Fruit fly (Drosophila melanogaster) whole organism, embryonic: ENCODE data around the gene CG7333.

Experiments
- Aef1 ChIP-seq: fragments of 200-800 bp; sonication (Bioruptor generic); IDR thresholded peaks from 3 replicates; pipeline ENCODE4 v1.3.6; 2022; ENCODE audit warnings: missing biosample characterization, missing genetic modification characterization
- Bgb ChIP-seq: fragments of 200-800 bp; sonication (Bioruptor generic); IDR thresholded peaks from 2 replicates; pipeline ENCODE4 v1.3.6; 2022; ENCODE audit warnings: missing biosample characterization, missing genetic modification characterization; ENCODE audit not compliant: partially characterized antibody
- CG1024 ChIP-seq: fragments of 200-800 bp; sonication (Bioruptor generic); IDR thresholded peaks from 2 replicates; pipeline ENCODE4 v1.3.6; 2022; ENCODE audit warnings: missing biosample characterization, missing genetic modification characterization
- CG10959 ChIP-seq: fragments of 200-800 bp; sonication (Bioruptor generic); IDR thresholded peaks from 2 replicates; pipeline ENCODE4 v1.3.6; 2022; ENCODE audit warnings: missing biosample characterization, missing genetic modification characterization
- CG12071 ChIP-seq: fragments of 200-800 bp; sonication (Bioruptor generic); optimal IDR thresholded peaks from 3 replicates; lab custom pipeline; 2018; ENCODE audit warnings: missing biosample characterization, mild to moderate bottlenecking, missing genetic modification characterization
- CG12659 ChIP-seq: fragments of 200-800 bp; sonication (Bioruptor generic); optimal IDR thresholded peaks from 3 replicates; lab custom pipeline; 2017; ENCODE audit warnings: mild to moderate bottlenecking, missing biosample characterization, missing genetic modification reagents, missing genetic modification characterization
- CG13287 ChIP-seq: fragments of 200-800 bp; sonication (Bioruptor generic); IDR thresholded peaks from 2 replicates; pipeline ENCODE4 v1.3.6; 2022; ENCODE audit warnings: missing biosample characterization, missing genetic modification characterization; ENCODE audit not compliant: partially characterized antibody
- CG15269 ChIP-seq: fragments of 200-800 bp; sonication (Bioruptor generic); optimal IDR thresholded peaks from 2 replicates; lab custom pipeline; 2018; ENCODE audit warnings: missing biosample characterization, mild to moderate bottlenecking, missing genetic modification characterization, moderate library complexity
- CG16813 ChIP-seq: fragments of 200-800 bp; sonication (Bioruptor generic); IDR thresholded peaks from 3 replicates; pipeline ENCODE4 v1.3.6; 2022; ENCODE audit warnings: missing biosample characterization, missing genetic modification characterization; ENCODE audit not compliant: partially characterized antibody
- CG17612 ChIP-seq: fragments of 200-800 bp; sonication (Bioruptor generic); IDR thresholded peaks from 2 replicates; pipeline ENCODE4 v1.3.6; 2022; ENCODE audit warnings: missing biosample characterization, missing genetic modification characterization
- CG17802 ChIP-seq: fragments of 200-800 bp; sonication (Bioruptor generic); optimal IDR thresholded peaks from 2 replicates; lab custom pipeline; 2018; ENCODE audit warnings: missing biosample characterization, mild to moderate bottlenecking, missing genetic modification characterization, moderate library complexity
- CG18476 ChIP-seq: fragments of 200-800 bp; sonication (Bioruptor generic); optimal IDR thresholded peaks from 2 replicates; lab custom pipeline; 2016; ENCODE audit warnings: missing biosample characterization, mild to moderate bottlenecking, missing genetic modification characterization
- CG18619 ChIP-seq: fragments of 200-800 bp; sonication (Bioruptor generic); optimal IDR thresholded peaks from 3 replicates; lab custom pipeline; 2017; ENCODE audit warnings: missing biosample characterization, mild to moderate bottlenecking, missing genetic modification characterization
- CG31388 ChIP-seq: fragments of 200-800 bp; sonication (Bioruptor generic); optimal IDR thresholded peaks from 2 replicates; lab custom pipeline; 2016; ENCODE audit warnings: missing biosample characterization, missing genetic modification characterization
- CG32532 ChIP-seq: fragments of 200-800 bp; sonication (Bioruptor generic); IDR thresholded peaks from 2 replicates; pipeline ENCODE4 v1.3.6; 2022; ENCODE audit warnings: missing biosample characterization, missing genetic modification characterization
- CG34224 ChIP-seq: fragments of 200-800 bp; sonication (Bioruptor generic); IDR thresholded peaks from 3 replicates; pipeline ENCODE4 v1.3.6; 2022; ENCODE audit warnings: missing biosample characterization, missing genetic modification characterization; ENCODE audit not compliant: partially characterized antibody
- CG34422 ChIP-seq: fragments of 200-800 bp; sonication (Bioruptor generic); IDR thresholded peaks from 3 replicates; pipeline ENCODE4 v1.3.6; 2022; ENCODE audit warnings: missing biosample characterization, missing genetic modification characterization
- CG4360 ChIP-seq: fragments of 200-800 bp; sonication (Bioruptor generic); IDR thresholded peaks from 2 replicates; pipeline ENCODE4 v1.3.6; 2022; ENCODE audit warnings: missing biosample characterization, missing genetic modification characterization
- CG4707 ChIP-seq: fragments of 200-800 bp; sonication (Bioruptor generic); optimal IDR thresholded peaks from 2 replicates; lab custom pipeline; 2018; ENCODE audit warnings: missing biosample characterization, mild to moderate bottlenecking, missing genetic modification characterization, moderate library complexity
- CG8359 ChIP-seq: fragments of 200-800 bp; sonication (Bioruptor generic); optimal IDR thresholded peaks from 2 replicates; lab custom pipeline; 2017; ENCODE audit warnings: missing biosample characterization, mild to moderate bottlenecking, missing genetic modification characterization, borderline replicate concordance
- CG8388 ChIP-seq: fragments of 200-800 bp; sonication (Bioruptor generic); optimal IDR thresholded peaks from 2 replicates; lab custom pipeline; 2019; ENCODE audit warnings: missing biosample characterization, mild to moderate bottlenecking, missing genetic modification characterization, moderate library complexity
- Chrac-16 ChIP-seq: fragments of 200-800 bp; sonication (Bioruptor generic); optimal IDR thresholded peaks from 3 replicates; lab custom pipeline; 2016; ENCODE audit warnings: missing biosample characterization, missing genetic modification characterization
- Dll ChIP-seq: fragments of 200-800 bp; sonication (Bioruptor generic); IDR thresholded peaks from 4 replicates; pipeline ENCODE4 v1.3.6; 2022; ENCODE audit warnings: missing biosample characterization, missing genetic modification characterization; ENCODE audit not compliant: partially characterized antibody
- E2f1 ChIP-seq: fragments of 200-800 bp; sonication (Bioruptor generic); IDR thresholded peaks from 2 replicates; pipeline ENCODE4 v1.3.6; 2022; ENCODE audit warnings: missing biosample characterization, missing genetic modification characterization
- Ets65A ChIP-seq: fragments of 200-800 bp; sonication (Bioruptor generic); peaks from one replicate; lab custom pipeline; 2016; ENCODE audit warnings: missing biosample characterization, missing genetic modification characterization
- Jarid2 ChIP-seq: fragments of 200-800 bp; sonication (Bioruptor generic); optimal IDR thresholded peaks from 3 replicates; lab custom pipeline; 2017; ENCODE audit warnings: mild to moderate bottlenecking, missing biosample characterization, missing genetic modification reagents, missing genetic modification characterization
- MBD-R2 ChIP-seq: fragments of 200-800 bp; sonication (Bioruptor generic); IDR thresholded peaks from 2 replicates; pipeline ENCODE4 v1.3.6; 2022; ENCODE audit warnings: missing biosample characterization, missing genetic modification characterization
- Opbp ChIP-seq: fragments of 200-800 bp; sonication (Bioruptor generic); IDR thresholded peaks from 3 replicates; pipeline ENCODE4 v1.3.6; 2022; ENCODE audit warnings: missing biosample characterization, missing genetic modification characterization; ENCODE audit not compliant: partially characterized antibody
- Rfx ChIP-seq: fragments of 200-800 bp; sonication (Bioruptor generic); IDR thresholded peaks from 2 replicates; pipeline ENCODE4 v1.3.6; 2022; ENCODE audit warnings: missing biosample characterization, missing genetic modification characterization
- Sox102F ChIP-seq: fragments of 200-800 bp; sonication (Bioruptor generic); optimal IDR thresholded peaks from 2 replicates; lab custom pipeline; 2018; ENCODE audit warnings: missing biosample characterization, mild to moderate bottlenecking, missing genetic modification characterization, moderate library complexity
- abd-A ChIP-seq: fragments of 200-800 bp; sonication (Bioruptor generic); optimal IDR thresholded peaks from 3 replicates; lab custom pipeline; 2019; ENCODE audit warnings: missing biosample characterization, mild to moderate bottlenecking, missing genetic modification characterization, moderate library complexity
- ac ChIP-seq: fragments of 200-800 bp; sonication (Bioruptor generic); optimal IDR thresholded peaks from 3 replicates; lab custom pipeline; 2017; ENCODE audit warnings: missing biosample characterization, mild to moderate bottlenecking, missing genetic modification characterization
- ato ChIP-seq: fragments of 200-800 bp; sonication (Bioruptor generic); IDR thresholded peaks from 2 replicates; pipeline ENCODE4 v1.3.6; 2022; ENCODE audit warnings: missing biosample characterization, missing genetic modification characterization; ENCODE audit not compliant: partially characterized antibody
- cg ChIP-seq: fragments of 200-800 bp; sonication (Bioruptor generic); optimal IDR thresholded peaks from 3 replicates; lab custom pipeline; 2019; ENCODE audit warnings: missing biosample characterization, mild to moderate bottlenecking, missing genetic modification characterization, moderate library complexity
- chinmo ChIP-seq: fragments of 200-800 bp; sonication (Bioruptor generic); IDR thresholded peaks from 4 replicates; pipeline ENCODE4 v1.3.6; 2022; ENCODE audit warnings: missing biosample characterization, missing genetic modification characterization; ENCODE audit not compliant: partially characterized antibody
- corto ChIP-seq: fragments of 200-800 bp; sonication (Bioruptor generic); optimal IDR thresholded peaks from 2 replicates; lab custom pipeline; 2016; ENCODE audit warnings: missing biosample characterization, mild to moderate bottlenecking, missing genetic modification characterization, moderate library complexity
- dm ChIP-seq: fragments of 200-800 bp; sonication (Bioruptor generic); optimal IDR thresholded peaks from 3 replicates; lab custom pipeline; 2016; ENCODE audit warnings: missing biosample characterization, missing genetic modification characterization
- gsb ChIP-seq: fragments of 200-800 bp; sonication (Bioruptor generic); IDR thresholded peaks from 2 replicates; pipeline ENCODE4 v1.3.6; 2022; ENCODE audit warnings: missing biosample characterization, missing genetic modification characterization
- hkb ChIP-seq, 2 experiments: fragments of 200-800 bp in 1 of 2; fragments of >200 bp in 1 of 2; sonication (Bioruptor generic) in 1 of 2; IDR thresholded peaks in 1 of 2; optimal IDR thresholded peaks in 1 of 2; 2 replicates each; pipeline versions ENCODE4 v1.3.6 to Lab custom; 2017 to 2022; ENCODE audit warnings: missing biosample characterization in 1 of 2, missing genetic modification characterization in 1 of 2
- ind ChIP-seq: fragments of 200-800 bp; sonication (Bioruptor generic); optimal IDR thresholded peaks from 3 replicates; lab custom pipeline; 2016; ENCODE audit warnings: missing biosample characterization, missing genetic modification characterization
- nom ChIP-seq: fragments of 200-800 bp; sonication (Bioruptor generic); optimal IDR thresholded peaks from 2 replicates; lab custom pipeline; 2017; ENCODE audit warnings: missing biosample characterization, missing genetic modification characterization, mild to moderate bottlenecking, moderate library complexity, missing genetic modification reagents
- pros ChIP-seq: fragments of 200-800 bp; sonication (Bioruptor generic); optimal IDR thresholded peaks from 3 replicates; lab custom pipeline; 2019; ENCODE audit warnings: missing biosample characterization, mild to moderate bottlenecking, missing genetic modification characterization, moderate library complexity
- repo ChIP-seq: fragments of 200-800 bp; sonication (Bioruptor generic); optimal IDR thresholded peaks from 2 replicates; lab custom pipeline; 2016; ENCODE audit warnings: missing biosample characterization, missing genetic modification characterization
- salm ChIP-seq: fragments of 200-800 bp; sonication (Bioruptor generic); optimal IDR thresholded peaks from 2 replicates; lab custom pipeline; 2018; ENCODE audit warnings: missing biosample characterization, mild to moderate bottlenecking, missing genetic modification characterization
- sens ChIP-seq: fragments of 200-800 bp; sonication (Bioruptor generic); peaks from one replicate; lab custom pipeline; 2016; ENCODE audit warnings: missing biosample characterization, missing genetic modification characterization
- tna ChIP-seq: fragments of 200-800 bp; sonication (Bioruptor generic); IDR thresholded peaks from 2 replicates; pipeline ENCODE4 v1.3.6; 2022; ENCODE audit warnings: missing biosample characterization, missing genetic modification characterization; ENCODE audit not compliant: partially characterized antibody
- vvl ChIP-seq: fragments of 200-800 bp; sonication (Bioruptor generic); IDR thresholded peaks from 2 replicates; pipeline ENCODE4 v1.3.6; 2022; ENCODE audit warnings: missing biosample characterization, missing genetic modification characterization
- wek ChIP-seq: fragments of 200-800 bp; sonication (Bioruptor generic); optimal IDR thresholded peaks from 3 replicates; lab custom pipeline; 2018; ENCODE audit warnings: missing biosample characterization, mild to moderate bottlenecking, missing genetic modification characterization, moderate library complexity
- zfh2 ChIP-seq: fragments of 200-800 bp; sonication (Bioruptor generic); optimal IDR thresholded peaks from 2 replicates; lab custom pipeline; 2016; ENCODE audit warnings: missing biosample characterization, missing genetic modification characterization

The CG7333 gene

DNA sequence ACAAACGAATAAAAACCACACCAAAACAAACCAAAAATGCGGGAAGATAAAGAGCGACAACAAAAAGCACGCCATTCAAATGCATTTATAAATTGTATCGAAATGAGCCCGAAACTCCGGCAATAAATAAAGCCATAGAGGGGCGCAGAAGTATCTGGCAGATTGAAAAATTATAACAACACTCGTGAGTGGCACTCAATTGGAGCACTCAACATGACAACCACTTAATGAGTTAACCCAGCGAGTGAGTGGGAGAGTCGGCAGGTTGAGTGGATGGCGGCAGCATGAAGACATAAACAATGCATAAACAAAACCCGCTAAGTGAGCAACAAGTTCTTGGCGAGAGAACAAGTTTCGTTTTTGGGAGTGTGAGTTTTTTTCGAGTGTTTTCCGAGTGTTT lies 31.7 kb upstream of the CG7333 start (continued):
- peak; percentile 76 for TF ChIP-seq CG13287
- peak; percentile 64; the same call in 1 of the 2 replicates for TF ChIP-seq Bgb (GFP tag; lab: Robert Waterston, UW)
- TF ChIP-seq E2f1 (GFP tag; lab: Robert Waterston, UW) = no peak
- TF ChIP-seq Chrac-16 (GFP tag; lab: Kevin White, UChicago) = no peak
- TF ChIP-seq repo (GFP tag; lab: Kevin White, UChicago) = no peak
- no peak for TF ChIP-seq CG16813 (GFP tag; lab: Robert Waterston, UW)
- peak; percentile 93 for TF ChIP-seq abd-A (tag; lab: Kevin White, UChicago)
- peak; percentile 15 for TF ChIP-seq pros
- 0 out of 2 replicates have a peak, but pooled peaks have one; percentile 27 for TF ChIP-seq ato (GFP tag; lab: Robert Waterston, UW)
- no peak for TF ChIP-seq CG10959 (GFP tag; lab: Robert Waterston, UW)
- TF ChIP-seq vvl = 0 out of 2 replicates have a peak, but pooled peaks have one; percentile 13
- no peak for TF ChIP-seq ac (GFP tag; lab: Kevin White, UChicago)
- TF ChIP-seq zfh2 = no peak
- peak; percentile 95; the same call in 3 of the 4 replicates for TF ChIP-seq chinmo (GFP tag; lab: Robert Waterston, UW)
- TF ChIP-seq Opbp = peak; percentile 34; the same call in 1 of the 3 replicates
- TF ChIP-seq CG34224 = peak; percentile 69
- TF ChIP-seq tna = peak; percentile 52; the same call in 1 of the 2 replicates
- TF ChIP-seq salm (tag; lab: Kevin White, UChicago) = peak; percentile 57
- TF ChIP-seq CG15269 = peak; percentile 86
- no peak for TF ChIP-seq CG17612 (GFP tag; lab: Robert Waterston, UW)
- peak; percentile 11 for TF ChIP-seq corto (GFP tag; lab: Kevin White, UChicago)
- TF ChIP-seq CG32532 (GFP tag; lab: Robert Waterston, UW) = no peak

DNA sequence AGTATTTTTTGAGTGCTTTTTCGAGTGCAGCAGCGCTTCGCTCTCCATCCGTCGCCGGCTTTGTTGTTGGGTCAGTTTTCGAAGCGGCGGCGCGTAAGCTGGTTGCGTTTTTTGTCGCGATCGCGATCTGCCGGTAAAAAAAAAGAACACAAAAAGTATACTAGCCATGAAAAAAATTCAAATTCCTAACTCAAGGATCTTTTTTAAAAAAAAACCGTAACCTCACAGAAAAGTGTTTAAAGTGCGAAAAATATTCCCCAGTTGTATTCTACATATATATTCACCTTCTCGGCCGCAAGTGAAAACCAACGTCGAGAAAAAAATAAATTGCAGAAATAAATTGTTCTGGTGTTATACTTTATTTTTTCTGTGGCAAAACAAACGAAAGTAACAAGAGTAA lies 31.3 kb upstream of the CG7333 start:
- no peak for TF ChIP-seq Sox102F (GFP tag; lab: Kevin White, UChicago)
- TF ChIP-seq sens (GFP tag; lab: Kevin White, UChicago) = peak; percentile 50
- TF ChIP-seq CG4360 (GFP tag; lab: Robert Waterston, UW) = 0 out of 2 replicates have a peak, but pooled peaks have one; percentile 8
- TF ChIP-seq Jarid2 = peak; percentile 65
- no peak for TF ChIP-seq CG12071 (GFP tag; lab: Kevin White, UChicago)
- TF ChIP-seq CG8359 (GFP tag; lab: Kevin White, UChicago) = peak; percentile 50
- TF ChIP-seq hkb (optimal IDR thresholded peaks at IDR 0.05; lab: Kevin White, UChicago) = peak; percentile 59
- TF ChIP-seq hkb (GFP tag; IDR thresholded peaks at IDR 0.05; lab: Robert Waterston, UW) = no peak
- peak; percentile 29; the same call in 1 of the 3 replicates for TF ChIP-seq Aef1 (GFP tag; lab: Robert Waterston, UW)
- TF ChIP-seq wek = no peak
- 0 out of 4 replicates have a peak, but pooled peaks have one; percentile 3 for TF ChIP-seq Dll (GFP tag; lab: Robert Waterston, UW)
- peak; percentile 51; the same call in 1 of the 3 replicates for TF ChIP-seq CG34422 (GFP tag; lab: Robert Waterston, UW)
- peak; percentile 9 for TF ChIP-seq nom (GFP tag; lab: Kevin White, UChicago)

DNA sequence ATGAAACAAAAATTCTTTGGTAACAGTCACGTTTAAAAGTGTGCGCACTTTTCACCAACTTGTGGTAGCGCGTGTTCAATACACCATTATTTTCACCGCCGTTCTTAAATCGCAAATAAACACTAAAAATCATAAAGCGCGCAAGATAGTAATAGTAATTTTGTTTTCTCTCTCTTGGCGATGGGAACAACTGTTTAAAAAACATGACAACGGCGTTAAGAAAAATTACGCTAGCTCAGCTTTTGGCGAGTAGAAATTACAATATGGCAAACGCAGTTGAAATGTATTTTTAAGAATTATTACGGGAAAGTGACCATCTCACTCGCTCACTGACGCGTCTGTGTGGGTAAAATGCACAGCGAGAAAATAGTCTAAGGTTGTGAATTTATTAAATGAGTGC lies 30.8 kb upstream of the CG7333 start:
- TF ChIP-seq CG31388 (no peak), CG1024 (no peak), MBD-R2 (no peak), CG18476 (GFP tag; lab: Kevin White, UChicago) (no peak), CG18619 (GFP tag; lab: Kevin White, UChicago) (no peak), Ets65A (GFP tag; lab: Kevin White, UChicago) (peak; percentile 78), CG17802 (tag; lab: Kevin White, UChicago) (no peak), CG4707 (GFP tag; lab: Kevin White, UChicago) (no peak), gsb (GFP tag; lab: Robert Waterston, UW) (no peak), CG8388 (peak; percentile 37), dm (GFP tag; lab: Kevin White, UChicago) (no peak), CG12659 (GFP tag; lab: Kevin White, UChicago) (no peak), Rfx (no peak), cg (GFP tag; lab: Kevin White, UChicago) (no peak), ind (no peak)
